Fruit fly (Drosophila melanogaster): ENCODE data around the gene CG14610.

Gene CG14610

dm6 chr3R:7171384-7172099 is 27.4 kb upstream of the CG14610 start (continued):
- no peak for TF ChIP-seq inv (GFP tag; IDR thresholded peaks at IDR 0.05; ENCODE audit: partially characterized antibody)
- no peak for TF ChIP-seq luna (GFP tag; optimal IDR thresholded peaks at IDR 0.05)
- TF ChIP-seq bbx (GFP tag; IDR thresholded peaks at IDR 0.05; ENCODE audit: partially characterized antibody) = no peak
- peak; percentile 20 for TF ChIP-seq CG12391 (tag; optimal IDR thresholded peaks at IDR 0.05)
- TF ChIP-seq Camta (GFP tag; optimal IDR thresholded peaks at IDR 0.05) = no peak
- no peak for TF ChIP-seq dimm (GFP tag; IDR thresholded peaks at IDR 0.05)
- no peak for TF ChIP-seq CTCF (GFP tag; optimal IDR thresholded peaks at IDR 0.05)
- TF ChIP-seq CG2712 (tag; optimal IDR thresholded peaks at IDR 0.05) = peak; percentile 65
- no peak for TF ChIP-seq ac (GFP tag; optimal IDR thresholded peaks at IDR 0.05)
- no peak for TF ChIP-seq maf-S (GFP tag; optimal IDR thresholded peaks at IDR 0.05)
- TF ChIP-seq CG4360 (GFP tag; IDR thresholded peaks at IDR 0.05) = no peak
- TF ChIP-seq crp (GFP tag; optimal IDR thresholded peaks at IDR 0.05) = no peak
- TF ChIP-seq Awh (GFP tag; IDR thresholded peaks at IDR 0.05) = no peak
- TF ChIP-seq CG10267 (tag; optimal IDR thresholded peaks at IDR 0.05) = peak; percentile 39
- no peak for TF ChIP-seq sima (GFP tag; optimal IDR thresholded peaks at IDR 0.05)
- no peak for TF ChIP-seq HLH54F (GFP tag; optimal IDR thresholded peaks at IDR 0.05)
- TF ChIP-seq CG8478 (optimal IDR thresholded peaks at IDR 0.05) = no peak
- TF ChIP-seq ssp (GFP tag; IDR thresholded peaks at IDR 0.05) = no peak
- no peak for TF ChIP-seq abd-A (tag; optimal IDR thresholded peaks at IDR 0.05)
- TF ChIP-seq sens-2 (GFP tag; IDR thresholded peaks at IDR 0.05) = no peak
- no peak for TF ChIP-seq CG31365 (tag; optimal IDR thresholded peaks at IDR 0.05)
- TF ChIP-seq Xbp1 (GFP tag; optimal IDR thresholded peaks at IDR 0.05) = peak; percentile 5
- TF ChIP-seq CG12769 (tag; optimal IDR thresholded peaks at IDR 0.05) = no peak
- no peak for TF ChIP-seq al (GFP tag; IDR thresholded peaks at IDR 0.05)
- TF ChIP-seq odd (GFP tag; optimal IDR thresholded peaks at IDR 0.05) = no peak
- no peak for TF ChIP-seq dysf (GFP tag; IDR thresholded peaks at IDR 0.05)
- TF ChIP-seq CG15601 (tag; optimal IDR thresholded peaks at IDR 0.05) = peak; percentile 28
- no peak for TF ChIP-seq shn (GFP tag; optimal IDR thresholded peaks at IDR 0.05)
- peak; percentile 0 for TF ChIP-seq dmrt99B (tag; optimal IDR thresholded peaks at IDR 0.05)
- TF ChIP-seq slp2 (GFP tag; optimal IDR thresholded peaks at IDR 0.05) = no peak
- no peak for TF ChIP-seq CG11398 (GFP tag; optimal IDR thresholded peaks at IDR 0.05)
- TF ChIP-seq CG15073 (GFP tag; optimal IDR thresholded peaks at IDR 0.05) = no peak
- no peak for TF ChIP-seq h (optimal IDR thresholded peaks at IDR 0.05)
- peak; percentile 2 for TF ChIP-seq tin (GFP tag; optimal IDR thresholded peaks at IDR 0.05)
- no peak for TF ChIP-seq BEAF-32 (GFP tag; optimal IDR thresholded peaks at IDR 0.05)
- TF ChIP-seq CG1603 (tag; optimal IDR thresholded peaks at IDR 0.05) = no peak
- TF ChIP-seq lab (GFP tag; optimal IDR thresholded peaks at IDR 0.05) = no peak
- no peak for TF ChIP-seq pzg (GFP tag; optimal IDR thresholded peaks at IDR 0.05)
- TF ChIP-seq Mrtf (GFP tag; IDR thresholded peaks at IDR 0.05) = no peak
- TF ChIP-seq CG12104 (GFP tag; optimal IDR thresholded peaks at IDR 0.05) = no peak
- no peak for TF ChIP-seq Hr3 (GFP tag; optimal IDR thresholded peaks at IDR 0.05)
- TF ChIP-seq CG11560 (tag; IDR thresholded peaks at IDR 0.05) = no peak
- TF ChIP-seq CG10543 (GFP tag; optimal IDR thresholded peaks at IDR 0.05) = no peak
- TF ChIP-seq H2.0 (GFP tag; IDR thresholded peaks at IDR 0.05) = no peak
- TF ChIP-seq Mes4 (GFP tag; optimal IDR thresholded peaks at IDR 0.05) = no peak
- no peak for TF ChIP-seq lmd (GFP tag; IDR thresholded peaks at IDR 0.05)
- TF ChIP-seq zf30C (GFP tag; optimal IDR thresholded peaks at IDR 0.05) = no peak
- no peak for TF ChIP-seq z (GFP tag; IDR thresholded peaks at IDR 0.05)
- no peak for TF ChIP-seq CG11247 (GFP tag; IDR thresholded peaks at IDR 0.05)
- no peak for TF ChIP-seq HLH4C (GFP tag; IDR thresholded peaks at IDR 0.05; ENCODE audit: partially characterized antibody)
- TF ChIP-seq CG3726 (GFP tag; IDR thresholded peaks at IDR 0.05) = no peak
- no peak for TF ChIP-seq Scr (GFP tag; IDR thresholded peaks at IDR 0.05; ENCODE audit: partially characterized antibody)
